Worm (Caenorhabditis elegans) whole organism, L4/young adult: ENCODE measurements around the gene F31B9.2.

Experiments
- W03F9.2 ChIP-seq: fragments of 150-350 bp; optimal IDR thresholded peaks from 2 replicates; lab custom pipeline; 2014; ENCODE audit warnings: missing biosample characterization, missing genetic modification characterization
- dao-5 ChIP-seq: sonication (generic microtip); optimal IDR thresholded peaks from 2 replicates; lab custom pipeline; 2016; ENCODE audit warnings: missing genotype, missing genetic modification characterization, moderate library complexity, missing compliant biosample characterization
- him-1 ChIP-seq: sonication (generic microtip); optimal IDR thresholded peaks from 2 replicates; lab custom pipeline; 2016; ENCODE audit warnings: missing genotype, missing genetic modification reagents, missing genetic modification characterization, missing compliant biosample characterization

The F31B9.2 gene

ce11 chrX:15917000-15917399, at the start of gene F31B9.2, which contains the start of gene F31B9.4:
TSS of gene F31B9.2 (plus strand) at chrX:15917367.
TSS of gene F31B9.4 (minus strand) at chrX:15917100.
- TF ChIP-seq W03F9.2 (no peak), dao-5 (tag; lab: Kevin White, UChicago) (no peak)

DNA sequence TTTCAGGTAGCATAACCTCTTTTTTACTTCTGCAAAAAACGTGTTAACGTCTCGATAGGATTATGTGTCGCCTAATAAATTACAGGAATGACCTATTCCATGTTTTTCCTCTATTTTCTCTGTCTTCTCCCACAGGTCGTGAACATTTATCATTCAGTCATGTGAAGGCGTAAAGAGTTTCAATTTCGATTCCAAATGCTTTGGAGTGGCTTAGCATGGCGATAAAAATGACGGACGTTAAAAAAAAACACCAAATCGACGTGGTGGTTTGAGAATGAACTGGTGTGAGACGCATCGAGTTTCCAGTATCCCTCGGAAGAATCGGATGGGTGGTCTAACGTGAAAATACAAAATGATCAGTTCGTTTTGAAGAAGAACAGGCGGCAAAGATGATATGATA, 47.6 kb upstream of the F31B9.2 start:
- TF ChIP-seq him-1 (tag; lab: Kevin White, UChicago) (no peak), dao-5 (tag; lab: Kevin White, UChicago) (no peak), W03F9.2 (no peak)

DNA sequence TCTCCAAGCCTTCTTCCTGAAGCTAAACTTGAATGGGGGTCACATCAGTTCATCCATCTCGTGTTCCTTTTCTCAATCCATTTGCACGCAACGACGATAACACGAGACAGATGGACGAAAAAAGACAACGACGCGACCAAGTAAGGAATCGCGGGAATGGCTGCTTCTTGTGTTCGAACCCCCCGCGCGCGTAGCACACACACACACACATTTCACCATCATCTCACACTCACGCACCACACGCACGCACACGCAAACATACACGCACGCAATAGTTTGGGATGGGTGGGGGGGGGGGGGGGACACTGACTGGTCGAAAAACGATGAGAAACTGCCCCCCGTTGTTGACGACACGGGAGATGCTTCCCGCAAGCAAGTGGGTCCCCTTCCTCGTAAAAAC, 40.2 kb upstream of the F31B9.2 start:
- TF ChIP-seq W03F9.2 (no peak), him-1 (tag; lab: Kevin White, UChicago) (no peak), dao-5 (tag; lab: Kevin White, UChicago) (no peak)

ce11 chrX:15878785-15879184, 38.4 kb upstream of the F31B9.2 start, which contains the start of gene gmeb-2:
TSS of gene gmeb-2 (plus strand) at chrX:15879085.
- no peak for TF ChIP-seq him-1 (tag; lab: Kevin White, UChicago)
- no peak for TF ChIP-seq W03F9.2
- TF ChIP-seq dao-5 (tag; lab: Kevin White, UChicago), result no peak

DNA sequence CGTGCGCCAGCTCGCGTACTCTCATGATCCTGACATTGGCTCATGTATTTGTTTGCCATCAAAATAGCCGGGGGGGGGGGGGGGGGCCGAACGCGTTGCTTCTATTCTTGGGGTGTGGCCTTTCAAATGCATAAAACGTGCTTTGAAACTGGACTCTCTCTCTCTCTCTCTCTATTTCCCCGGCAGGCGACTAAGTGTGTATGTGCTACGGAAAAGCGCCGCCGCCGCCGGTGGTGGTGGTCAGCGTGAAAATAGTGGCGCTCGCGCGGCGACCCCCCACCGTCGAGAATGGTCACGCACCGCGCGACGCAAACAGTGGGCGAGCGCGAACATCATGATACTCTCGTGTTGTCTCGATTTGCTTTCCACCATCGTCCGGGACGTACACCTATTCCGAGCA, 36.1 kb upstream of the F31B9.2 start:
- TF ChIP-seq W03F9.2, result no peak
- TF ChIP-seq dao-5 (tag; lab: Kevin White, UChicago), result no peak
- no peak for TF ChIP-seq him-1 (tag; lab: Kevin White, UChicago)

ce11 chrX:15884478-15884877, 32.7 kb upstream of the F31B9.2 start:
- no peak for TF ChIP-seq W03F9.2

- TF ChIP-seq dao-5 (tag; lab: Kevin White, UChicago), result no peak
- no peak for TF ChIP-seq W03F9.2
- no peak for TF ChIP-seq him-1 (tag; lab: Kevin White, UChicago)
Observed at ce11 chrX:15887495-15887894, 29.7 kb upstream of the F31B9.2 start, which contains the start of gene F53H4.3. TSS of gene F53H4.3 (minus strand) at chrX:15887595.

ce11 chrX:15887989-15888388, 29.2 kb upstream of the F31B9.2 start:
- TF ChIP-seq him-1 (tag; lab: Kevin White, UChicago), result no peak
- TF ChIP-seq W03F9.2, result no peak
- no peak for TF ChIP-seq dao-5 (tag; lab: Kevin White, UChicago)

DNA sequence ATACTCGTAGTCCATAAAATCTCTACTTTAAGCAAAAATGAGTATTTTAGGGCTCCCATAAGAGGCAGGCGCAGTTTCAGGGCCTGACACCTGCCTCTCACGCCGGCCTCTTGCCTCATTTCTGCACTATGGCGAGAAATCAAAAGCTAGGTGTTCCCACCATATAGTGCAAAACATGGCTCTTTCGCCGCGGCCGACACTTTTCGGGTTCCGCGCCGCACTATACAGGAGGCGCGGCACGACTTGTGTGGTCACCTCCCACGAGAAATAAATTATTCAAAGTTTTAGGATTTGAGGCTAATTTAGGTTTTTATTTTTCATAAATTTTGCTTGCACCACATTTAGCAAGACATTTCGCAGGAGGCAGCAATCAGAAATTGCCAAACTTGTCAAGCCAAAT, 24.6 kb upstream of the F31B9.2 start:
- no peak for TF ChIP-seq W03F9.2
- no peak for TF ChIP-seq him-1 (tag; lab: Kevin White, UChicago)
- no peak for TF ChIP-seq dao-5 (tag; lab: Kevin White, UChicago)

- TF ChIP-seq dao-5 (tag; lab: Kevin White, UChicago) (no peak), W03F9.2 (no peak)
Observed at ce11 chrX:15901214-15901613, 16.0 kb upstream of the F31B9.2 start.

- TF ChIP-seq dao-5 (tag; lab: Kevin White, UChicago) (no peak), him-1 (tag; lab: Kevin White, UChicago) (no peak), W03F9.2 (no peak)
Observed at ce11 chrX:15902835-15903234, 14.3 kb upstream of the F31B9.2 start.

- TF ChIP-seq W03F9.2 (no peak), dao-5 (tag; lab: Kevin White, UChicago) (no peak), him-1 (tag; lab: Kevin White, UChicago) (no peak)
Observed at ce11 chrX:15910328-15910727, 6.8 kb upstream of the F31B9.2 start, which contains the start of gene npr-33. TSS of gene npr-33 (plus strand) at chrX:15910628.

- no peak for TF ChIP-seq W03F9.2
- no peak for TF ChIP-seq dao-5 (tag; lab: Kevin White, UChicago)
- no peak for TF ChIP-seq him-1 (tag; lab: Kevin White, UChicago)
Observed at ce11 chrX:15912841-15913240, 4.3 kb upstream of the F31B9.2 start.

ce11 chrX:15915774-15916173, 1.4 kb upstream of the F31B9.2 start:
- no peak for TF ChIP-seq W03F9.2
- no peak for TF ChIP-seq dao-5 (tag; lab: Kevin White, UChicago)
- TF ChIP-seq him-1 (tag; lab: Kevin White, UChicago), result no peak

- TF ChIP-seq him-1 (tag; lab: Kevin White, UChicago), result no peak
- TF ChIP-seq dao-5 (tag; lab: Kevin White, UChicago), result no peak
- TF ChIP-seq W03F9.2, result no peak
Observed at ce11 chrX:15919372-15919771, 2.2 kb downstream of the F31B9.2 start, which contains the start of gene F31B9.7. TSS of gene F31B9.7 (plus strand) at chrX:15919672.
